Fruit fly (Drosophila melanogaster): Measurements from ENCODE around the gene cyr.

Gene cyr

dm6 chrX:8092893-8093721 is 42.4 kb downstream of the cyr start:
- peak; percentile 6 for TF ChIP-seq noc (tag; optimal IDR thresholded peaks at IDR 0.05)

dm6 chrX:8092075-8092682 is 43.3 kb downstream of the cyr start:
- TF ChIP-seq noc (tag; optimal IDR thresholded peaks at IDR 0.05) = peak; percentile 88

dm6 chrX:8091017-8091620 is 44.4 kb downstream of the cyr start:
- peak; percentile 90 for TF ChIP-seq noc (tag; optimal IDR thresholded peaks at IDR 0.05)

- TF ChIP-seq noc (tag; optimal IDR thresholded peaks at IDR 0.05) = no peak
Measured at dm6 chrX:8087113-8087512, 48.4 kb downstream of the cyr start, which contains the start of gene CG2256. CG2256 (minus strand) TSS chrX:8087213.

- no peak for TF ChIP-seq noc (tag; optimal IDR thresholded peaks at IDR 0.05)
Measured at dm6 chrX:8081427-8082185, 53.9 kb downstream of the cyr start, which contains the start of gene Ldsdh1. Ldsdh1 (minus strand) TSS chrX:8081605.

dm6 chrX:8080174-8080573 is 55.3 kb downstream of the cyr start:
- TF ChIP-seq noc (tag; optimal IDR thresholded peaks at IDR 0.05) = peak; percentile 36

- no peak for TF ChIP-seq noc (tag; optimal IDR thresholded peaks at IDR 0.05)
Measured at dm6 chrX:8075300-8075927, 60.1 kb downstream of the cyr start, which contains the start of the genes Upf2 and CG1571. Upf2 (minus strand) TSS chrX:8075466. CG1571 (plus strand) TSS chrX:8075877.
